Worm (Caenorhabditis elegans) whole organism, mixed stage, embryonic: ENCODE data around the gene lin-56.

Source experiments
- M03D4.4 ChIP-seq: sonication (generic microtip); optimal IDR thresholded peaks from 2 replicates; lab custom pipeline; 2017; ENCODE audit warnings: mild to moderate bottlenecking, missing genetic modification characterization, missing compliant biosample characterization
- ces-1 ChIP-seq: fragments of 150-350 bp; optimal IDR thresholded peaks from 2 replicates; lab custom pipeline; 2014; ENCODE audit warnings: missing biosample characterization, missing genetic modification reagents, missing genetic modification characterization
- elt-3 ChIP-seq: fragments of 150-350 bp; optimal IDR thresholded peaks from 2 replicates; lab custom pipeline; 2014; ENCODE audit warnings: missing biosample characterization, missing genetic modification characterization
- lin-32 ChIP-seq: fragments of 200-800 bp; sonication (Bioruptor generic); optimal IDR thresholded peaks from 2 replicates; lab custom pipeline; 2018; ENCODE audit warnings: mild to moderate bottlenecking, missing genetic modification characterization, missing compliant biosample characterization
- lsy-2 ChIP-seq: fragments of 150-350 bp; optimal IDR thresholded peaks from 2 replicates; lab custom pipeline; 2014; ENCODE audit warnings: missing biosample characterization, missing genetic modification characterization
- mab-5 ChIP-seq: fragments of 150-350 bp; optimal IDR thresholded peaks from 2 replicates; lab custom pipeline; 2014; ENCODE audit warnings: missing biosample characterization, missing genetic modification characterization
- mep-1 ChIP-seq: fragments of 150-350 bp; optimal IDR thresholded peaks from 2 replicates; lab custom pipeline; 2017; ENCODE audit warnings: missing biosample characterization, missing genetic modification reagents, missing genetic modification characterization, inconsistent platforms
- nhr-12 ChIP-seq: fragments of 150-350 bp; optimal IDR thresholded peaks from 2 replicates; lab custom pipeline; 2014; ENCODE audit warnings: missing biosample characterization, missing genetic modification characterization
- nhr-2 ChIP-seq: fragments of 150-350 bp; optimal IDR thresholded peaks from 2 replicates; lab custom pipeline; 2014; ENCODE audit warnings: missing biosample characterization, missing genetic modification characterization
- nhr-237 ChIP-seq: fragments of 150-350 bp; optimal IDR thresholded peaks from 2 replicates; lab custom pipeline; 2014; ENCODE audit warnings: missing biosample characterization, missing genetic modification characterization
- nhr-76 ChIP-seq: sonication (generic microtip); optimal IDR thresholded peaks from 2 replicates; lab custom pipeline; 2017; ENCODE audit warnings: missing biosample characterization, missing genetic modification characterization
- pha-4 ChIP-seq: fragments of 150-350 bp; optimal IDR thresholded peaks from 2 replicates; lab custom pipeline; 2018; ENCODE audit warnings: missing biosample characterization, missing genetic modification reagents, missing genetic modification characterization
- unc-62 ChIP-seq: fragments of 150-350 bp; optimal IDR thresholded peaks from 2 replicates; lab custom pipeline; 2014; ENCODE audit warnings: missing biosample characterization, missing genetic modification reagents, missing genetic modification characterization
- ztf-11 ChIP-seq: fragments of 150-350 bp; optimal IDR thresholded peaks from 2 replicates; lab custom pipeline; 2014; ENCODE audit warnings: missing biosample characterization, missing genetic modification characterization

DNA sequence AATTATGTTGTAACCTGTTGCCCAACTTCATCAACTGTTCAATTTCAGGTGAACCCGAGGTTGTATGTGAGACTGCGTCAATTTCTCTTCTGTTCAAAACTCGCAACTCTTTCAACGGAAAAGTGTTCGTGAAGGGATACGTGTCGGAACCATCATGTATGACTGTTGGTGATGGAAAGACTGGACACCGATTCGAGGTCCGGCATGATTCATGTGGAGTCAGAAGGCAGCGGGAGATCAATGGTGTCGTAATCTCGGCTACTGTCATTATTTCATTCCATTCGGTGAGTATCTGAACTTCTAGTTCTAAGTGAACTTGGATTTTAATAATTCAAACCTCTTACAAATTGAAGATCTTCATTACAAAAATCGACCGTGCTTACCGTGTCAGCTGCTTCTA is 12.0 kb upstream of the lin-56 start:
- TF ChIP-seq nhr-2 (tag; lab: Kevin White, UChicago) (no peak), unc-62 (GFP tag; lab: Kevin White, UChicago) (no peak), elt-3 (tag; lab: Kevin White, UChicago) (no peak), nhr-12 (no peak), pha-4 (tag; lab: Kevin White, UChicago) (no peak), lsy-2 (tag; lab: Kevin White, UChicago) (no peak), mep-1 (no peak), mab-5 (tag; lab: Kevin White, UChicago) (no peak), ztf-11 (tag; lab: Kevin White, UChicago) (no peak), lin-32 (GFP tag; lab: Kevin White, UChicago) (no peak), ces-1 (GFP tag; lab: Kevin White, UChicago) (no peak), nhr-237 (tag; lab: Kevin White, UChicago) (no peak), M03D4.4 (tag; lab: Kevin White, UChicago) (no peak), nhr-76 (tag; lab: Kevin White, UChicago) (no peak)
